Fruit fly (Drosophila melanogaster) whole organism, embryonic: ENCODE measurements around the gene CG42828.

Experiments used
- BEAF-32 ChIP-seq: fragments of 200-800 bp; sonication (Bioruptor generic); optimal IDR thresholded peaks from 3 replicates; lab custom pipeline; 2017; ENCODE audit warnings: missing biosample characterization, missing genetic modification characterization, mild to moderate bottlenecking, moderate library complexity, missing genetic modification reagents
- Bdp1 ChIP-seq: fragments of 200-800 bp; sonication (Bioruptor generic); optimal IDR thresholded peaks from 3 replicates; lab custom pipeline; 2016; ENCODE audit warnings: missing biosample characterization, missing genetic modification characterization
- CG11093 ChIP-seq: fragments of 200-800 bp; sonication (Bioruptor generic); IDR thresholded peaks from 3 replicates; pipeline ENCODE4 v1.3.6; 2022; ENCODE audit warnings: missing biosample characterization, missing genetic modification characterization
- CG13287 ChIP-seq: fragments of 200-800 bp; sonication (Bioruptor generic); IDR thresholded peaks from 2 replicates; pipeline ENCODE4 v1.3.6; 2022; ENCODE audit warnings: missing biosample characterization, missing genetic modification characterization; ENCODE audit not compliant: partially characterized antibody
- CG13624 ChIP-seq: fragments of 200-800 bp; sonication (Bioruptor generic); optimal IDR thresholded peaks from 2 replicates; lab custom pipeline; 2016; ENCODE audit warnings: missing biosample characterization, missing genetic modification characterization
- CG13775 ChIP-seq: fragments of 200-800 bp; sonication (Bioruptor generic); optimal IDR thresholded peaks from 3 replicates; lab custom pipeline; 2017; ENCODE audit warnings: missing biosample characterization, mild to moderate bottlenecking, missing genetic modification characterization
- CG14014 ChIP-seq: fragments of 200-800 bp; sonication (Bioruptor generic); IDR thresholded peaks from 2 replicates; pipeline ENCODE4 v1.3.6; 2022; ENCODE audit warnings: missing biosample characterization, missing genetic modification characterization
- CG15269 ChIP-seq: fragments of 200-800 bp; sonication (Bioruptor generic); optimal IDR thresholded peaks from 2 replicates; lab custom pipeline; 2018; ENCODE audit warnings: missing biosample characterization, mild to moderate bottlenecking, missing genetic modification characterization, moderate library complexity
- CG15479 ChIP-seq: fragments of 200-800 bp; sonication (Bioruptor generic); optimal IDR thresholded peaks from 3 replicates; lab custom pipeline; 2019; ENCODE audit warnings: missing biosample characterization, mild to moderate bottlenecking, missing genetic modification characterization, moderate library complexity
- CG1602 ChIP-seq: fragments of 200-800 bp; sonication (Bioruptor generic); optimal IDR thresholded peaks from 3 replicates; lab custom pipeline; 2016; ENCODE audit warnings: missing biosample characterization, missing genetic modification characterization
- CG31441 ChIP-seq: fragments of 200-800 bp; sonication (Bioruptor generic); IDR thresholded peaks from 2 replicates; pipeline ENCODE4 v1.3.6; 2022; ENCODE audit warnings: missing biosample characterization, missing genetic modification characterization
- CG6254 ChIP-seq: fragments of 200-800 bp; sonication (Bioruptor generic); optimal IDR thresholded peaks from 3 replicates; lab custom pipeline; 2017; ENCODE audit warnings: mild to moderate bottlenecking, missing biosample characterization, missing genetic modification reagents, missing genetic modification characterization
- CG6654 ChIP-seq: fragments of 200-800 bp; sonication (Bioruptor generic); optimal IDR thresholded peaks from 2 replicates; lab custom pipeline; 2017; ENCODE audit warnings: missing biosample characterization, mild to moderate bottlenecking, missing genetic modification characterization
- CG6683 ChIP-seq: fragments of 200-800 bp; sonication (Bioruptor generic); optimal IDR thresholded peaks from 2 replicates; lab custom pipeline; 2017; ENCODE audit warnings: missing biosample characterization, mild to moderate bottlenecking, missing genetic modification characterization, missing genetic modification reagents
- CG7357 ChIP-seq: fragments of 200-800 bp; sonication (Bioruptor generic); IDR thresholded peaks from 3 replicates; pipeline ENCODE4 v1.3.6; 2022; ENCODE audit warnings: missing biosample characterization, missing genetic modification characterization
- CG7928 ChIP-seq: fragments of 200-800 bp; sonication (Bioruptor generic); optimal IDR thresholded peaks from 2 replicates; lab custom pipeline; 2017; ENCODE audit warnings: missing biosample characterization, mild to moderate bottlenecking, missing genetic modification characterization
- CG7963 ChIP-seq: fragments of 200-800 bp; sonication (Bioruptor generic); IDR thresholded peaks from 3 replicates; pipeline ENCODE4 v1.3.6; 2022; ENCODE audit warnings: missing biosample characterization, missing genetic modification characterization; ENCODE audit not compliant: partially characterized antibody
- CG8290 ChIP-seq, 3 experiments: fragments of 200-800 bp; sonication (Bioruptor generic); optimal IDR thresholded peaks; 2 replicates each; lab custom pipeline; 2016 to 2019; ENCODE audit warnings: missing biosample characterization in 3 of 3, missing genetic modification characterization in 3 of 3, mild to moderate bottlenecking in 2 of 3, moderate library complexity in 1 of 3
- Dfd ChIP-seq, 2 experiments: fragments of >200 bp; optimal IDR thresholded peaks; 2 replicates each; lab custom pipeline; 2017; ENCODE audit warnings: missing biosample characterization in 2 of 2, missing genetic modification characterization in 2 of 2
- Dp ChIP-seq: fragments of 200-800 bp; sonication (Bioruptor generic); optimal IDR thresholded peaks from 2 replicates; lab custom pipeline; 2018; ENCODE audit warnings: missing biosample characterization, mild to moderate bottlenecking, missing genetic modification characterization, moderate library complexity
- H15 ChIP-seq: fragments of 200-800 bp; sonication (Bioruptor generic); IDR thresholded peaks from 3 replicates; pipeline ENCODE4 v1.3.6; 2022; ENCODE audit warnings: missing biosample characterization, missing genetic modification characterization
- Hr39 ChIP-seq: fragments of >200 bp; optimal IDR thresholded peaks from 2 replicates; lab custom pipeline; 2017
- Hr78 ChIP-seq, 2 experiments: fragments of 200-800 bp in 1 of 2; fragments of >200 bp in 1 of 2; sonication (Bioruptor generic) in 1 of 2; optimal IDR thresholded peaks; 2 replicates each; lab custom pipeline; 2017 to 2019; ENCODE audit warnings: missing biosample characterization in 2 of 2, missing genetic modification characterization in 2 of 2, mild to moderate bottlenecking in 1 of 2, moderate library complexity in 1 of 2
- Hsf ChIP-seq: fragments of 200-800 bp; sonication (Bioruptor generic); optimal IDR thresholded peaks from 3 replicates; lab custom pipeline; 2016; ENCODE audit warnings: missing biosample characterization, missing genetic modification characterization
- Jarid2 ChIP-seq: fragments of 200-800 bp; sonication (Bioruptor generic); optimal IDR thresholded peaks from 3 replicates; lab custom pipeline; 2017; ENCODE audit warnings: mild to moderate bottlenecking, missing biosample characterization, missing genetic modification reagents, missing genetic modification characterization
- Max ChIP-seq: fragments of 200-800 bp; sonication (Bioruptor generic); optimal IDR thresholded peaks from 2 replicates; lab custom pipeline; 2016; ENCODE audit warnings: missing biosample characterization, mild to moderate bottlenecking, missing genetic modification characterization
- NC2α ChIP-seq: fragments of 200-800 bp; sonication (Bioruptor generic); optimal IDR thresholded peaks from 2 replicates; lab custom pipeline; 2016; ENCODE audit warnings: missing biosample characterization, missing genetic modification characterization
- Nf-YB ChIP-seq: fragments of 200-800 bp; sonication (Bioruptor generic); optimal IDR thresholded peaks from 3 replicates; lab custom pipeline; 2019; ENCODE audit warnings: missing biosample characterization, mild to moderate bottlenecking, missing genetic modification characterization, moderate library complexity
- Scr ChIP-seq: fragments of 200-800 bp; sonication (Bioruptor generic); IDR thresholded peaks from 2 replicates; pipeline ENCODE4 v1.3.6; 2022; ENCODE audit warnings: missing biosample characterization, missing genetic modification characterization; ENCODE audit not compliant: partially characterized antibody
- Sox100B ChIP-seq: fragments of 200-800 bp; sonication (Bioruptor generic); optimal IDR thresholded peaks from 3 replicates; lab custom pipeline; 2018; ENCODE audit warnings: missing biosample characterization, mild to moderate bottlenecking, missing genetic modification characterization
- ab ChIP-seq: fragments of 200-800 bp; sonication (Bioruptor generic); optimal IDR thresholded peaks from 2 replicates; lab custom pipeline; 2016; ENCODE audit warnings: missing biosample characterization, missing genetic modification characterization
- aop ChIP-seq: fragments of 200-800 bp; sonication (Bioruptor generic); IDR thresholded peaks from 2 replicates; pipeline ENCODE4 v1.3.6; 2022; ENCODE audit warnings: missing biosample characterization, missing genetic modification characterization
- az2 ChIP-seq: fragments of 200-800 bp; sonication (Bioruptor generic); optimal IDR thresholded peaks from 3 replicates; lab custom pipeline; 2016; ENCODE audit warnings: missing biosample characterization, missing genetic modification characterization
- cad ChIP-seq: fragments of >200 bp; optimal IDR thresholded peaks from 2 replicates; lab custom pipeline; 2017; ENCODE audit warnings: missing biosample characterization, missing genetic modification characterization
- chinmo ChIP-seq: fragments of 200-800 bp; sonication (Bioruptor generic); IDR thresholded peaks from 4 replicates; pipeline ENCODE4 v1.3.6; 2022; ENCODE audit warnings: missing biosample characterization, missing genetic modification characterization; ENCODE audit not compliant: partially characterized antibody
- dimm ChIP-seq: fragments of 200-800 bp; sonication (Bioruptor generic); IDR thresholded peaks from 2 replicates; pipeline ENCODE4 v1.3.6; 2022; ENCODE audit warnings: missing biosample characterization, missing genetic modification characterization
- disco-r ChIP-seq: fragments of 200-800 bp; sonication (Bioruptor generic); optimal IDR thresholded peaks from 2 replicates; lab custom pipeline; 2016; ENCODE audit warnings: missing biosample characterization, missing genetic modification characterization
- mld ChIP-seq: fragments of 200-800 bp; sonication (Bioruptor generic); IDR thresholded peaks from 3 replicates; pipeline ENCODE4 v1.3.6; 2022; ENCODE audit warnings: missing biosample characterization, missing genetic modification characterization; ENCODE audit not compliant: partially characterized antibody
- pros ChIP-seq: fragments of 200-800 bp; sonication (Bioruptor generic); optimal IDR thresholded peaks from 3 replicates; lab custom pipeline; 2019; ENCODE audit warnings: missing biosample characterization, mild to moderate bottlenecking, missing genetic modification characterization, moderate library complexity
- row ChIP-seq: fragments of 200-800 bp; sonication (Bioruptor generic); IDR thresholded peaks from 3 replicates; pipeline ENCODE4 v1.3.6; 2022; ENCODE audit warnings: missing biosample characterization, missing genetic modification characterization
- sens ChIP-seq: fragments of 200-800 bp; sonication (Bioruptor generic); peaks from one replicate; lab custom pipeline; 2016; ENCODE audit warnings: missing biosample characterization, missing genetic modification characterization
- sim ChIP-seq: fragments of 200-800 bp; sonication (Bioruptor generic); IDR thresholded peaks from 2 replicates; pipeline ENCODE4 v1.3.6; 2022; ENCODE audit warnings: missing biosample characterization, missing genetic modification characterization
- sob ChIP-seq: fragments of 200-800 bp; sonication (Bioruptor generic); IDR thresholded peaks from 2 replicates; pipeline ENCODE4 v1.3.6; 2022; ENCODE audit warnings: missing biosample characterization, missing genetic modification characterization
- tgo ChIP-seq: fragments of 200-800 bp; sonication (Bioruptor generic); IDR thresholded peaks from 3 replicates; pipeline ENCODE4 v1.3.6; 2022; ENCODE audit warnings: missing biosample characterization, missing genetic modification characterization
- twi ChIP-seq: fragments of 200-800 bp; optimal IDR thresholded peaks from 2 replicates; lab custom pipeline; 2019; ENCODE audit warnings: missing biosample characterization, mild to moderate bottlenecking, missing genetic modification characterization, moderate library complexity
- vnd ChIP-seq: fragments of 200-800 bp; sonication (Bioruptor generic); IDR thresholded peaks from 3 replicates; pipeline ENCODE4 v1.3.6; 2022; ENCODE audit warnings: missing biosample characterization, missing genetic modification characterization; ENCODE audit not compliant: partially characterized antibody
- wdn ChIP-seq: fragments of 200-800 bp; sonication (Bioruptor generic); IDR thresholded peaks from 2 replicates; pipeline ENCODE4 v1.3.6; 2022; ENCODE audit warnings: missing biosample characterization, missing genetic modification characterization
- z ChIP-seq: fragments of 200-800 bp; sonication (Bioruptor generic); IDR thresholded peaks from 3 replicates; pipeline ENCODE4 v1.3.6; 2022; ENCODE audit warnings: missing biosample characterization, missing genetic modification characterization

Gene CG42828

DNA sequence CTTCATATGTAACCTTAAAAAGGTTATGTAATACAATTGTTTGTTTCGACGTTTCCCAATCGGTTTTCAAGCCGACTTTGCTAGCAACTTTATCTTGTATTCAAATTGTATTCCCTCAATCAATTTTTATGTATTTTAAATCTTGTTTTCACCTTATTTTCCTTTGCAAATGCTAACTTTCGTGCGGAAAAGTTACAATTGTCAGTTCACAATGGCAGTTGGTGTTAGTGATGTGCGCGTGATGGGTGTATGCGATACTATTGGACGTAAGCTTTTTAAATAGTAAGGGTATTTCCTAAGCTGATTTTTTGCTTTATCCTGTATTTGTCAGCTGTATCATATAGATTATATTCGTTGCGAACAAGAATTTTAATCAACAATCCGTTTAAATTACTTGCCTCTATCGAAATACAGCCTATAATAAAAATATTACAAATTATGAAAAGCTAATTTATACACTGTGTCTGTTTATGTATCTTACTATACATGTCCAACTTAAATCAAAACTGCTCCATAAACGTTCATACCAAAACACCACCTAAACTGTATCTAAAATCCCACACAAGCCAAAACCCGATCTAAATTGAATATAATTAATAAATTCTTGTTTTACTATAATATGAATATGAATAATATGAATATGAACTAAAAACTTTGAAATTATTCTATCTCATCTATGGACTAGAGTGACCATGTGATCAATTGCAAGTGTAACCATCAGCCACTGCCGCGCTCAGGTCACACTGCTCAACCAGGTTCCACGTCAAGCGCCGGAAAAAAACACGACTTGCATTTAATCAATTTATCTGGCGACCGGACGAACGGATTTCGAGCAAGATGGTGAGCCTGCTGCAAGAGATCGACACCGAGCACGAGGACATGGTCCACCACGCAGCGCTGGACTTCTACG is 17.4 kb upstream of the CG42828 start, which contains the start of the genes ATPsynCF6 and Sec13 (continued):
- peak; percentile 44 for TF ChIP-seq Max (GFP tag; lab: Kevin White, UChicago)
- TF ChIP-seq Dp = no peak
- TF ChIP-seq Scr = peak; percentile 94
- TF ChIP-seq CG14014 (GFP tag; lab: Robert Waterston, UW) = peak; percentile 62
- TF ChIP-seq pros = no peak
- TF ChIP-seq Hsf (GFP tag; lab: Kevin White, UChicago) = peak; percentile 33
- no peak for TF ChIP-seq CG7357 (GFP tag; lab: Robert Waterston, UW)
- TF ChIP-seq Hr78 (GFP tag; optimal IDR thresholded peaks at IDR 0.05; lab: Kevin White, UChicago) = no peak
- TF ChIP-seq CG15269 (tag; lab: Kevin White, UChicago) = peak; percentile 45
- TF ChIP-seq aop (GFP tag; lab: Robert Waterston, UW) = no peak
- no peak for TF ChIP-seq Hr39 (lab: Kevin White, UChicago)
- TF ChIP-seq ab = no peak
- TF ChIP-seq z = no peak
- peak; percentile 90 for TF ChIP-seq vnd (GFP tag; lab: Robert Waterston, UW)
- TF ChIP-seq H15 (GFP tag; lab: Robert Waterston, UW) = peak; percentile 44; the same call in 1 of the 3 replicates
- no peak for TF ChIP-seq Nf-YB (GFP tag; lab: Kevin White, UChicago)
- no peak for TF ChIP-seq Bdp1 (GFP tag; lab: Kevin White, UChicago)
- peak; percentile 86 for TF ChIP-seq mld
- TF ChIP-seq tgo = peak; percentile 65
- TF ChIP-seq dimm (GFP tag; lab: Robert Waterston, UW) = no peak
- TF ChIP-seq BEAF-32 (GFP tag; lab: Kevin White, UChicago) = peak; percentile 87
- peak; percentile 24 for TF ChIP-seq CG13775 (GFP tag; lab: Kevin White, UChicago)
- TF ChIP-seq disco-r (GFP tag; lab: Kevin White, UChicago) = peak; percentile 13
- TF ChIP-seq cad (GFP tag; lab: Kevin White, UChicago) = no peak
- TF ChIP-seq CG8290 (GFP tag; optimal IDR thresholded peaks at IDR 0.05; lab: Kevin White, UChicago) = peak; percentile 22
- TF ChIP-seq CG8290 (tag; optimal IDR thresholded peaks at IDR 0.05; lab: Kevin White, UChicago) = peak; percentile 2 to 19
- TF ChIP-seq az2 (GFP tag; lab: Kevin White, UChicago) = no peak
- peak; percentile 58 for TF ChIP-seq sob (GFP tag; lab: Robert Waterston, UW)
- TF ChIP-seq CG6254 (GFP tag; lab: Kevin White, UChicago) = no peak
- no peak for TF ChIP-seq Dfd (GFP tag; optimal IDR thresholded peaks at IDR 0.05; lab: Kevin White, UChicago)
- TF ChIP-seq chinmo (GFP tag; lab: Robert Waterston, UW) = peak; percentile 82; the same call in 2 of the 4 replicates
- TF ChIP-seq Sox100B (GFP tag; lab: Kevin White, UChicago) = peak; percentile 60
- no peak for TF ChIP-seq CG7928 (GFP tag; lab: Kevin White, UChicago)
- peak; percentile 4 for TF ChIP-seq CG1602 (GFP tag; lab: Kevin White, UChicago)
- peak; percentile 28 for TF ChIP-seq twi
- peak; percentile 84 for TF ChIP-seq CG7963
- peak; percentile 88 for TF ChIP-seq CG13287 (GFP tag; lab: Robert Waterston, UW)
- no peak for TF ChIP-seq CG6654 (GFP tag; lab: Kevin White, UChicago)
- peak; percentile 92 for TF ChIP-seq sens (GFP tag; lab: Kevin White, UChicago)
- no peak for TF ChIP-seq wdn (GFP tag; lab: Robert Waterston, UW)
- TF ChIP-seq CG31441 (GFP tag; lab: Robert Waterston, UW) = peak; percentile 60
- TF ChIP-seq CG13624 = peak; percentile 20
- no peak for TF ChIP-seq CG15479 (GFP tag; lab: Kevin White, UChicago)
- no peak for TF ChIP-seq Jarid2 (GFP tag; lab: Kevin White, UChicago)
- TF ChIP-seq CG11093 (GFP tag; lab: Robert Waterston, UW) = no peak; the same call in 2 of the 3 replicates
- TF ChIP-seq CG6683 = no peak
- peak; percentile 86 for TF ChIP-seq row (GFP tag; lab: Robert Waterston, UW)
- TF ChIP-seq NC2α = no peak
- TF ChIP-seq sim (GFP tag; lab: Robert Waterston, UW) = 0 out of 2 replicates have a peak, but pooled peaks have one; percentile 40
